Fruit fly (Drosophila melanogaster) Kc167 (cell line): ENCODE data around the gene CG11178.

Experiments
- Myc ChIP-seq: fragments of >200 bp; optimal IDR thresholded peaks from 2 replicates; lab custom pipeline; 2017; ENCODE audit warnings: missing external identifiers
- Sin3A ChIP-seq: fragments of >200 bp; optimal IDR thresholded peaks from 2 replicates; lab custom pipeline; 2018; ENCODE audit warnings: missing external identifiers
- h ChIP-seq: fragments of >200 bp; optimal IDR thresholded peaks from 3 replicates; lab custom pipeline; 2018; ENCODE audit warnings: missing external identifiers
- insv ChIP-seq: fragments of >200 bp; optimal IDR thresholded peaks from 3 replicates; lab custom pipeline; 2018; ENCODE audit warnings: missing external identifiers
- psq ChIP-seq: fragments of >200 bp; optimal IDR thresholded peaks from 2 replicates; lab custom pipeline; 2017; ENCODE audit warnings: missing external identifiers
- ttk ChIP-seq: sonication (Bioruptor generic); optimal IDR thresholded peaks from 2 replicates; lab custom pipeline; 2017; ENCODE audit warnings: missing external identifiers

The CG11178 gene

DNA sequence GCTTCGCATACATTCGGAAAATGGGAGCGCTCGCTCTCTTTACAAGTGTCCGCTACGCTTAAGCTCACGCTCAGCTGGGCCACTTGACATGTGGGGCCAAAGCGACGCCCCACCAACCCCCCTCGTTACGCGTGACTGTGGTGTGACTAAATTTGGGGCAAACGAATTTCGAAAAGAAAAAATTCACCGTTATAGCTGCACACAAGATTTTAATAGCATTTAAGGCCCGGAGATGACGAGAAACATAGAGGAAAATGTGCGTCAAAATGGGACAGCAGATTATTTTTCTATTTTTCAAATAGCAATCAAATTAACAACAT lies 35.2 kb downstream of the CG11178 start:
- TF ChIP-seq Sin3A (lab: Kevin White, UChicago) = no peak
- no peak for TF ChIP-seq psq (lab: Kevin White, UChicago)
- TF ChIP-seq Myc (lab: Kevin White, UChicago) = no peak
- no peak for TF ChIP-seq insv
- TF ChIP-seq ttk (lab: Kevin White, UChicago) = no peak
- TF ChIP-seq h = no peak

DNA sequence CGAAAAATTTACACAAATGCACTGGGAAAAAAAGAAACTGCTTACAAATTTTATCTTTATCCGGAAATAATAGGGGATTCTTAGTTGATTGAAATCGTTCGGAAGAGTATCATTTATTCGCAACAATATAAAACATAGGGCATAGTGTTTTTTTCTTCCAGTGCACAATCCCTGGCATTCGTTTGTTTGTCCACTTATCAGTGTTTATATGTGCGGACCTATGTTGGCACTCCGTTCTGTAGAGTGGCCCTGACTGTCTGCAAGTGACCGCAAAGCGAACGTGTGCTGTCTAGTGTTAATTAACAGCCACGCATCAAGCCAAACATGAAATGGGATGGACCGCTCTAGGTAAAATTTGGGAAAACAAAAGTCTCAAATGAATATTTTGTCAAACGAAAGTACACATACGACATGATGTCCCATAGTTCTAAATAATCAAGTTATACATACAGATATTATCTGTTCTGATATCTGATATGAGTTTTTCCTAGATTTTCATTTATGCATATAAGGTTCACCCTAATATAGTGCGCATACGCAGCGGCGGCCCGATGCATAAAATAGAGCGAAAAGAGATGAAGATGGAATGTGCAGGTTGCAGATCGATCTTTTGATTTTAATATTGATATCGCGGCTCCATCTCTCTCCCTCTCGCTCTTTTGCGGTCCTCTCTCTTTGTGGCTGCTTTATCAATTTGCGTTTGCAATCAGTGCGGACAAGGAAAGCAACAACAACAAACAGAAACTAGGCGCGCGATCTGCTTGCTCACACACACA lies 35.8 kb downstream of the CG11178 start:
- no peak for TF ChIP-seq psq (lab: Kevin White, UChicago)
- TF ChIP-seq Myc (lab: Kevin White, UChicago) = no peak
- TF ChIP-seq insv = no peak
- no peak for TF ChIP-seq Sin3A (lab: Kevin White, UChicago)
- TF ChIP-seq ttk (lab: Kevin White, UChicago) = no peak
- TF ChIP-seq h = no peak

DNA sequence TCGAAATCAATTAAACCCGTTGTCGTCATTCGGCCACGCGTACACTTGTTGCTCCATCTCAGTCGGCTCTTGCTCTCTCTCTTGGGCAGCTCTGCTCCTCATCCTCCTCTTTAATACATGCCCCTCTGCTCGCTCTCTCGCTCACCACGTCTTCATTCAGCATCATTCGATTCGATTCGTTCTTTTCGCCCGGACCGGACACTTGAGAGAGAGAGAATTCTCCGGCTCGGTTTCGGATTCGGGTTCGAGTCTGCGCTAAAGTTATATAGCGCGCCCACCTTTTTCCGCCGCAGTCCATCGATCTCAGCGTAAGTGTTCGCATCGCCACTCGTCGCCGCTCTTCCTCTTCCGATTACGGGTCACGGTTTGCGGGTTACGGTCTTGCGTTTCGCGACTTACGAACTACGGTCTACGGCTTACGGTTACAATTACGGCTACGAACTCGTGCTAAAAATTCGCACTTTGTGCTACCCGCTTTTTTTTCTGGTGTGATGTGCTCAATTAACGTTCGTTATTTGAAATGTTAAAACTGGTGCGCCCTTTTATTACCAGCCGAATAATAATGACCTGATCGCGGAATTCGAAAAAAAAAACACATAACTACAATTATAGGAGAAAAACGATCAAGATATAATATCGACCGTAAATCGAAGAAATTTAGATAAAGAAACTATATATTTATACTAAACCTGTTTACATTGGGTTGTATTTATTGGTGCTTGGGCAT lies 36.6 kb downstream of the CG11178 start:
- TF ChIP-seq psq (lab: Kevin White, UChicago) (no peak), h (no peak), ttk (lab: Kevin White, UChicago) (no peak), Sin3A (lab: Kevin White, UChicago) (no peak), Myc (lab: Kevin White, UChicago) (no peak), insv (no peak)

- TF ChIP-seq h (no peak), insv (no peak), ttk (lab: Kevin White, UChicago) (no peak), psq (lab: Kevin White, UChicago) (no peak), Sin3A (lab: Kevin White, UChicago) (no peak), Myc (lab: Kevin White, UChicago) (no peak)
Measured at dm6 chrX:13643961-13644360, 38.5 kb downstream of the CG11178 start.

dm6 chrX:13644696-13645393 lies 39.4 kb downstream of the CG11178 start:
- no peak for TF ChIP-seq h
- no peak for TF ChIP-seq ttk (lab: Kevin White, UChicago)
- TF ChIP-seq Myc (lab: Kevin White, UChicago) = no peak
- no peak for TF ChIP-seq psq (lab: Kevin White, UChicago)
- no peak for TF ChIP-seq insv
- no peak for TF ChIP-seq Sin3A (lab: Kevin White, UChicago)

- TF ChIP-seq ttk (lab: Kevin White, UChicago) = no peak
- no peak for TF ChIP-seq Sin3A (lab: Kevin White, UChicago)
- no peak for TF ChIP-seq h
- no peak for TF ChIP-seq psq (lab: Kevin White, UChicago)
- TF ChIP-seq Myc (lab: Kevin White, UChicago) = no peak
- no peak for TF ChIP-seq insv
Measured at dm6 chrX:13646175-13646574, 40.7 kb downstream of the CG11178 start.

DNA sequence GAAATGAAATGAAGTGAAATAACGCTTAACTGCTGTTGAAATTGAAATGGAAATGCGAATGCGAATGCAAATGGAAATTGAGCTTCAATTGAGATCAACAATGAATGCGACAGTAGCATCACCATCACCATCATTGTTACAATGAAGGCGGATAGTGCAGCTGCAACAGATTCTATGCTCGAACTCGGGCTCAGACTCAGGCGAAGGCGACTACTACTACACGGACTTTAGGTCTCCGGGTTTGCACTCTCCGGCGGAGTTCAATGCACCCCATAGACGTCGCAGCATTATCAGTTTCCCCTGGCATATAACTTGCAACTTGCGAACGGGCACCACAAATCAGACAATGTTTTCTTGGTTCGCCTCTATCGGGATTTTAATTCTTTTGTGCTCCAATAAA lies 43.3 kb downstream of the CG11178 start:
- TF ChIP-seq h (no peak), insv (no peak), Sin3A (lab: Kevin White, UChicago) (no peak), psq (lab: Kevin White, UChicago) (no peak), ttk (lab: Kevin White, UChicago) (no peak), Myc (lab: Kevin White, UChicago) (no peak)

dm6 chrX:13649801-13650200 lies 44.3 kb downstream of the CG11178 start:
- no peak for TF ChIP-seq h
- no peak for TF ChIP-seq insv
- TF ChIP-seq Myc (lab: Kevin White, UChicago) = no peak
- no peak for TF ChIP-seq psq (lab: Kevin White, UChicago)
- no peak for TF ChIP-seq ttk (lab: Kevin White, UChicago)
- no peak for TF ChIP-seq Sin3A (lab: Kevin White, UChicago)

dm6 chrX:13651170-13651569 lies 45.7 kb downstream of the CG11178 start:
- TF ChIP-seq Myc (lab: Kevin White, UChicago) (no peak), insv (no peak), ttk (lab: Kevin White, UChicago) (no peak), psq (lab: Kevin White, UChicago) (no peak), Sin3A (lab: Kevin White, UChicago) (no peak), h (no peak)
